Worm (Caenorhabditis elegans) whole organism, late embryonic: ENCODE measurements around the gene Y37D8A.26.

Source experiments
- K09A11.1 ChIP-seq: sonication (generic microtip); optimal IDR thresholded peaks from 2 replicates; lab custom pipeline; 2017; ENCODE audit warnings: antibody characterized with exemption, mild to moderate bottlenecking, missing genetic modification characterization, missing compliant biosample characterization; ENCODE audit not compliant: insufficient read depth
- T23F11.4 ChIP-seq: fragments of 200-800 bp; sonication (Bioruptor generic); optimal IDR thresholded peaks from 2 replicates; lab custom pipeline; 2018; ENCODE audit warnings: mild to moderate bottlenecking, missing genetic modification characterization, missing compliant biosample characterization
- Y22D7AL.16 ChIP-seq: sonication (generic microtip); optimal IDR thresholded peaks from 2 replicates; lab custom pipeline; 2016; ENCODE audit warnings: missing genetic modification characterization, missing compliant biosample characterization
- ceh-18 ChIP-seq: sonication (generic microtip); optimal IDR thresholded peaks from 2 replicates; lab custom pipeline; 2016; ENCODE audit warnings: missing genetic modification characterization, missing compliant biosample characterization
- ceh-19 ChIP-seq: fragments of 200-800 bp; sonication (Bioruptor generic); optimal IDR thresholded peaks from 2 replicates; lab custom pipeline; 2018; ENCODE audit warnings: mild to moderate bottlenecking, missing genetic modification characterization, missing compliant biosample characterization
- ceh-2 ChIP-seq: sonication (generic microtip); optimal IDR thresholded peaks from 2 replicates; lab custom pipeline; 2016; ENCODE audit warnings: missing genotype, missing genetic modification characterization, missing compliant biosample characterization
- ceh-24 ChIP-seq: sonication (generic microtip); optimal IDR thresholded peaks from 2 replicates; lab custom pipeline; 2016; ENCODE audit warnings: mild to moderate bottlenecking, missing genetic modification characterization, missing compliant biosample characterization
- ceh-31 ChIP-seq: sonication (generic microtip); optimal IDR thresholded peaks from 2 replicates; lab custom pipeline; 2016; ENCODE audit warnings: missing genetic modification characterization, missing compliant biosample characterization
- ceh-34 ChIP-seq: sonication (generic microtip); optimal IDR thresholded peaks from 2 replicates; lab custom pipeline; 2016; ENCODE audit warnings: mild to moderate bottlenecking, missing genetic modification characterization, missing compliant biosample characterization
- ceh-48 ChIP-seq: sonication (generic microtip); optimal IDR thresholded peaks from 2 replicates; lab custom pipeline; 2016; ENCODE audit warnings: missing genetic modification characterization, inconsistent platforms, missing compliant biosample characterization
- ceh-6 ChIP-seq: fragments of 200-800 bp; sonication (Bioruptor generic); optimal IDR thresholded peaks from 2 replicates; lab custom pipeline; 2018; ENCODE audit warnings: mild to moderate bottlenecking, missing genetic modification characterization, missing compliant biosample characterization
- ceh-9 ChIP-seq: sonication (generic microtip); optimal IDR thresholded peaks from 2 replicates; lab custom pipeline; 2016; ENCODE audit warnings: mild to moderate bottlenecking, missing genetic modification characterization, inconsistent platforms, missing compliant biosample characterization
- dmd-4 ChIP-seq: sonication (generic microtip); optimal IDR thresholded peaks from 2 replicates; lab custom pipeline; 2016; ENCODE audit warnings: borderline replicate concordance, missing genetic modification characterization, missing compliant biosample characterization
- dve-1 ChIP-seq: sonication (generic microtip); optimal IDR thresholded peaks from 2 replicates; lab custom pipeline; 2017; ENCODE audit warnings: antibody characterized with exemption, mild to moderate bottlenecking, missing genetic modification characterization, missing compliant biosample characterization
- elt-4 ChIP-seq: sonication (generic microtip); optimal IDR thresholded peaks from 2 replicates; lab custom pipeline; 2016; ENCODE audit warnings: missing genetic modification characterization, missing compliant biosample characterization
- fkh-6 ChIP-seq: sonication (generic microtip); optimal IDR thresholded peaks from 2 replicates; lab custom pipeline; 2016; ENCODE audit warnings: missing genetic modification characterization, missing compliant biosample characterization
- hlh-13 ChIP-seq: fragments of 200-800 bp; sonication (Bioruptor generic); optimal IDR thresholded peaks from 2 replicates; lab custom pipeline; 2018; ENCODE audit warnings: mild to moderate bottlenecking, missing genetic modification characterization, missing compliant biosample characterization
- lim-6 ChIP-seq: sonication (generic microtip); optimal IDR thresholded peaks from 2 replicates; lab custom pipeline; 2016; ENCODE audit warnings: missing genetic modification characterization, missing compliant biosample characterization
- lin-11 ChIP-seq: fragments of 200-800 bp; sonication (Bioruptor generic); optimal IDR thresholded peaks from 2 replicates; lab custom pipeline; 2018; ENCODE audit warnings: mild to moderate bottlenecking, missing genetic modification characterization, missing compliant biosample characterization
- mec-3 ChIP-seq: sonication (generic microtip); optimal IDR thresholded peaks from 2 replicates; lab custom pipeline; 2016; ENCODE audit warnings: borderline replicate concordance, missing genetic modification characterization, missing compliant biosample characterization
- nfya-1 ChIP-seq: sonication (generic microtip); optimal IDR thresholded peaks from 2 replicates; lab custom pipeline; 2017; ENCODE audit warnings: missing genetic modification characterization, mild to moderate bottlenecking, missing compliant biosample characterization, antibody characterized with exemption, moderate library complexity
- nhr-232 ChIP-seq: sonication (generic microtip); optimal IDR thresholded peaks from 2 replicates; lab custom pipeline; 2016; ENCODE audit warnings: missing genetic modification characterization, missing compliant biosample characterization
- npax-4 ChIP-seq: sonication (generic microtip); optimal IDR thresholded peaks from 2 replicates; lab custom pipeline; 2016; ENCODE audit warnings: missing genetic modification characterization, missing compliant biosample characterization
- pax-1 ChIP-seq: fragments of 150-350 bp; optimal IDR thresholded peaks from 2 replicates; lab custom pipeline; 2014; ENCODE audit warnings: missing biosample characterization, missing genetic modification characterization
- pha-2 ChIP-seq: sonication (generic microtip); optimal IDR thresholded peaks from 2 replicates; lab custom pipeline; 2017; ENCODE audit warnings: mild to moderate bottlenecking, missing genetic modification characterization, missing compliant biosample characterization
- pha-4 ChIP-seq: fragments of 150-350 bp; optimal IDR thresholded peaks from 2 replicates; lab custom pipeline; 2018; ENCODE audit warnings: missing biosample characterization, missing genetic modification reagents, missing genetic modification characterization
- pros-1 ChIP-seq: fragments of 150-350 bp; optimal IDR thresholded peaks from 2 replicates; lab custom pipeline; 2014; ENCODE audit warnings: missing biosample characterization, missing genetic modification reagents, missing genetic modification characterization
- ref-2 ChIP-seq: sonication (generic microtip); optimal IDR thresholded peaks from 2 replicates; lab custom pipeline; 2016; ENCODE audit warnings: missing genetic modification characterization, missing compliant biosample characterization
- sdc-2 ChIP-seq: sonication (generic microtip); optimal IDR thresholded peaks from 2 replicates; lab custom pipeline; 2016; ENCODE audit warnings: missing genotype, missing genetic modification characterization, missing compliant biosample characterization
- sox-2 ChIP-seq: fragments of 200-800 bp; sonication (Bioruptor generic); IDR thresholded peaks from 2 replicates; pipeline ENCODE4 v1.3.6; 2022; ENCODE audit warnings: missing genetic modification reagents, missing genetic modification characterization, missing compliant biosample characterization
- sox-4 ChIP-seq: sonication (generic microtip); optimal IDR thresholded peaks from 2 replicates; lab custom pipeline; 2017; ENCODE audit warnings: mild to moderate bottlenecking, missing genetic modification characterization, inconsistent platforms, missing compliant biosample characterization
- syd-9 ChIP-seq: sonication (generic microtip); optimal IDR thresholded peaks from 2 replicates; lab custom pipeline; 2016; ENCODE audit warnings: mild to moderate bottlenecking, missing genetic modification characterization, moderate library complexity, missing compliant biosample characterization
- tbx-2 ChIP-seq: sonication (generic microtip); optimal IDR thresholded peaks from 2 replicates; lab custom pipeline; 2016; ENCODE audit warnings: missing genetic modification characterization, missing compliant biosample characterization
- tbx-7 ChIP-seq: sonication (generic microtip); optimal IDR thresholded peaks from 2 replicates; lab custom pipeline; 2016; ENCODE audit warnings: missing genotype, missing genetic modification characterization, missing compliant biosample characterization
- ttx-3 ChIP-seq: sonication (generic microtip); optimal IDR thresholded peaks from 2 replicates; lab custom pipeline; 2016; ENCODE audit warnings: missing genetic modification reagents, missing genetic modification characterization, missing compliant biosample characterization
- unc-42 ChIP-seq: sonication (generic microtip); optimal IDR thresholded peaks from 2 replicates; lab custom pipeline; 2016; ENCODE audit warnings: missing genotype, missing genetic modification characterization, missing compliant biosample characterization
- unc-55 ChIP-seq: sonication (generic microtip); optimal IDR thresholded peaks from 2 replicates; lab custom pipeline; 2017; ENCODE audit warnings: missing biosample characterization, missing genetic modification reagents, missing genetic modification characterization
- unc-86 ChIP-seq: sonication (generic microtip); optimal IDR thresholded peaks from 2 replicates; lab custom pipeline; 2016; ENCODE audit warnings: missing genetic modification characterization, missing compliant biosample characterization
- ztf-16 ChIP-seq: sonication (generic microtip); optimal IDR thresholded peaks from 2 replicates; lab custom pipeline; 2017; ENCODE audit warnings: missing genetic modification characterization, missing compliant biosample characterization

Y37D8A.26 gene

ce11 chrIII:12904987-12905541 lies 48.5 kb upstream of the Y37D8A.26 start, which contains the start of gene cox-5A (continued):
- TF ChIP-seq syd-9 (tag; lab: Kevin White, UChicago) = peak; percentile 32
- no peak for TF ChIP-seq ceh-9 (tag; lab: Kevin White, UChicago)
- TF ChIP-seq npax-4 (tag; lab: Kevin White, UChicago) = peak; percentile 28
- no peak for TF ChIP-seq nhr-232
- no peak for TF ChIP-seq dmd-4 (tag; lab: Kevin White, UChicago)
- peak; percentile 24 for TF ChIP-seq lin-11
- TF ChIP-seq ceh-18 = peak; percentile 94
- TF ChIP-seq pros-1 (tag; lab: Kevin White, UChicago) = peak; percentile 11
- peak; percentile 51 for TF ChIP-seq ttx-3 (tag; lab: Kevin White, UChicago)
- no peak for TF ChIP-seq Y22D7AL.16 (tag; lab: Kevin White, UChicago)
- TF ChIP-seq K09A11.1 = peak; percentile 50
- no peak for TF ChIP-seq fkh-6 (tag; lab: Kevin White, UChicago)
- no peak for TF ChIP-seq mec-3 (tag; lab: Kevin White, UChicago)
- TF ChIP-seq ztf-16 (tag; lab: Kevin White, UChicago) = peak; percentile 88
- TF ChIP-seq unc-42 = peak; percentile 98
- TF ChIP-seq sdc-2 (tag; lab: Kevin White, UChicago) = peak; percentile 21
- TF ChIP-seq dve-1 = peak; percentile 77
- no peak for TF ChIP-seq elt-4 (tag; lab: Kevin White, UChicago)
- TF ChIP-seq ceh-48 (tag; lab: Kevin White, UChicago) = peak; percentile 86
- TF ChIP-seq ceh-31 (tag; lab: Kevin White, UChicago) = peak; percentile 99
- TF ChIP-seq tbx-7 (tag; lab: Kevin White, UChicago) = no peak
- TF ChIP-seq, all 69 proteins: peak for 46

- TF ChIP-seq unc-55 (GFP tag; lab: Kevin White, UChicago) = peak; percentile 77
- TF ChIP-seq pax-1 (tag; lab: Kevin White, UChicago) = no peak
Observed at ce11 chrIII:12904052-12904451, 47.5 kb upstream of the Y37D8A.26 start.

ce11 chrIII:12894207-12894606 lies 37.7 kb upstream of the Y37D8A.26 start:
- TF ChIP-seq pha-2 (tag; lab: Kevin White, UChicago) = no peak
- peak; percentile 82 for TF ChIP-seq ceh-34 (tag; lab: Kevin White, UChicago)
- TF ChIP-seq K09A11.1 = no peak
- peak; percentile 20 for TF ChIP-seq ceh-31 (tag; lab: Kevin White, UChicago)
- no peak for TF ChIP-seq sox-4 (tag; lab: Kevin White, UChicago)
- peak; percentile 64 for TF ChIP-seq ref-2 (tag; lab: Kevin White, UChicago)
- no peak for TF ChIP-seq mec-3 (tag; lab: Kevin White, UChicago)
- no peak for TF ChIP-seq hlh-13 (GFP tag; lab: Kevin White, UChicago)
- peak; percentile 28 for TF ChIP-seq nfya-1 (tag; lab: Kevin White, UChicago)
- TF ChIP-seq tbx-2 (tag; lab: Kevin White, UChicago) = peak; percentile 46

ce11 chrIII:12892767-12893166 lies 36.2 kb upstream of the Y37D8A.26 start:
- TF ChIP-seq ceh-6 (no peak), unc-42 (peak; percentile 53)

- no peak for TF ChIP-seq dve-1
- no peak for TF ChIP-seq ceh-48 (tag; lab: Kevin White, UChicago)
- no peak for TF ChIP-seq ceh-31 (tag; lab: Kevin White, UChicago)
- no peak for TF ChIP-seq lim-6 (tag; lab: Kevin White, UChicago)
- TF ChIP-seq lin-11 = no peak
- no peak for TF ChIP-seq sox-2 (GFP tag; lab: Robert Waterston, UW)
- no peak for TF ChIP-seq pha-4 (tag; lab: Kevin White, UChicago)
- TF ChIP-seq unc-86 = no peak
- no peak for TF ChIP-seq ceh-19 (GFP tag; lab: Kevin White, UChicago)
- no peak for TF ChIP-seq T23F11.4 (GFP tag; lab: Kevin White, UChicago)
- no peak for TF ChIP-seq ceh-24
- TF ChIP-seq ceh-2 (tag; lab: Kevin White, UChicago) = no peak
- no peak for TF ChIP-seq pros-1 (tag; lab: Kevin White, UChicago)
- TF ChIP-seq, all 69 proteins: peak for 0
Observed at ce11 chrIII:12891580-12891979, 35.1 kb upstream of the Y37D8A.26 start, which contains the start of the genes Y37D8A.29 and unc-71. Y37D8A.29 (minus strand) TSS chrIII:12891680. unc-71 (minus strand) TSS chrIII:12891738.
